Fruit fly (Drosophila melanogaster): ENCODE data around the gene CG7573.
A peak's percentile ranks its signal among the peaks of the same experiment; 100 is the strongest.

CG7573 gene

DNA sequence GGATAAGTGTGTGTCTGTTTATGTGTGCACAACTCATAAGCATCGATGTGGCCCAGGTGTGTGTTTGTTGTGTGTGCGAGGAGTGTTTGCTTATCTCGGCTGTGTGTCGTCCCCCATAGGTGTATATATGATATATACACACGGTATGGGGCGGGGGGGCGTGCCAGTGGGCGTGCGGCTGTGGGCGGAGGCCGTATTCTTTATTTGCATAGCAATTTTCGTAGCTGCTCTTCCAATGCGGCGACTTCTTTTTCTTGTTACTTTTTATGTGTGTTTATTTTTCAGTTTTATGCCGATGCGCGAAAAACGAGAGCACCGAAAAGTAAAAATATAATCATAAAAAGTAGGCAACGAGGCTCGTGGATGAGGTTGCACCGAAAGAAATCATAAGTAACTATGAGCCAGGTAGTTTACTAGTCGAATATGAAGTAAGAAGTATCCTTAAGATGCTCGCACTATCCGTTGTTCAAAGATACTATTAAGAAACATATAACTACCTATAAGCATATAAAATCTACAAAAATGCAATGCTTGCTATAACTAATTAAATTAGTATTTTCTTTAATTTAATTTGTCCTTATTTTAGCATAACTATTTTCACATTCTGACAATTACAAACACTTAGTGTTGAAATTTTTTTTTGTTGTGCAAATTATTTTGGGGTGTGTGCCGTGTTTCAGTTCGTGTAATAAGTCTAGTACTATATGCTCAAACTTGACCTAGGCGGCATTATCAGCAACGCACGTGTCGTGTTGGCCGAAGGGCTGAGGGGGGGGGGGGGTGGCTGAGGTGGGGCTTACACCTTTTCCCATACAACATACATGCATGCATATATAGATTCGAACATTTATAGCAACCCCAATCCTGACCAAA, 32.9 kb upstream of the CG7573 start (continued):
- TF ChIP-seq CG10321 (GFP tag; IDR thresholded peaks at IDR 0.05) (0 out of 2 replicates have a peak, but pooled peaks have one; percentile 21), BtbVII (GFP tag; optimal IDR thresholded peaks at IDR 0.05) (no peak), sisA (GFP tag; IDR thresholded peaks at IDR 0.05) (no peak), amos (GFP tag; IDR thresholded peaks at IDR 0.05; ENCODE audit: partially characterized antibody) (no peak), Hand (GFP tag; optimal IDR thresholded peaks at IDR 0.05) (peak; percentile 27), CG31441 (GFP tag; IDR thresholded peaks at IDR 0.05) (0 out of 2 replicates have a peak, but pooled peaks have one; percentile 15), dmrt11E (tag; optimal IDR thresholded peaks at IDR 0.05) (peak; percentile 20), psq (GFP tag; optimal IDR thresholded peaks at IDR 0.05) (no peak), CG17568 (GFP tag; optimal IDR thresholded peaks at IDR 0.05) (no peak), ATbp (GFP tag; optimal IDR thresholded peaks at IDR 0.05) (no peak), cas (GFP tag; IDR thresholded peaks at IDR 0.05) (no peak), CG2875 (GFP tag; optimal IDR thresholded peaks at IDR 0.05) (no peak), CG7987 (GFP tag; optimal IDR thresholded peaks at IDR 0.05) (no peak), CG1233 (GFP tag; optimal IDR thresholded peaks at IDR 0.05) (no peak), CG6791 (GFP tag; IDR thresholded peaks at IDR 0.05; ENCODE audit: partially characterized antibody) (no peak), lmd (GFP tag; IDR thresholded peaks at IDR 0.05) (no peak), onecut (GFP tag; IDR thresholded peaks at IDR 0.05) (no peak), Nf-YC (tag; optimal IDR thresholded peaks at IDR 0.05) (no peak), CG5953 (GFP tag; IDR thresholded peaks at IDR 0.05) (peak; percentile 50; the same call in 1 of the 2 replicates), fd96Cb (tag; optimal IDR thresholded peaks at IDR 0.05) (peak; percentile 2), Ada2b (GFP tag; IDR thresholded peaks at IDR 0.05) (no peak), CG31388 (GFP tag; optimal IDR thresholded peaks at IDR 0.05) (no peak), CG9876 (GFP tag; optimal IDR thresholded peaks at IDR 0.05) (no peak), CG17829 (tag; optimal IDR thresholded peaks at IDR 0.05) (no peak), Ets65A (GFP tag) (no peak), CG3838 (GFP tag; optimal IDR thresholded peaks at IDR 0.05) (no peak), zen2 (GFP tag; IDR thresholded peaks at IDR 0.05; ENCODE audit: partially characterized antibody) (no peak), CG9932 (GFP tag; IDR thresholded peaks at IDR 0.05) (peak; percentile 41), pum (GFP tag; optimal IDR thresholded peaks at IDR 0.05) (no peak), Opbp (GFP tag; IDR thresholded peaks at IDR 0.05; ENCODE audit: partially characterized antibody) (no peak), ftz-f1 (GFP tag; optimal IDR thresholded peaks at IDR 0.05) (no peak), grn (GFP tag; optimal IDR thresholded peaks at IDR 0.05) (no peak), CG10979 (tag; optimal IDR thresholded peaks at IDR 0.05) (peak; percentile 14), CG17361 (GFP tag; IDR thresholded peaks at IDR 0.05) (0 out of 3 replicates have a peak, but pooled peaks have one; percentile 12), CG14965 (GFP tag; optimal IDR thresholded peaks at IDR 0.05; ENCODE audit: borderline replicate concordance) (no peak), MBD-R2 (GFP tag; IDR thresholded peaks at IDR 0.05) (no peak; the same call in 1 of the 2 replicates), aop (GFP tag; IDR thresholded peaks at IDR 0.05) (no peak), tin (GFP tag; optimal IDR thresholded peaks at IDR 0.05) (no peak), CG5245 (GFP tag; optimal IDR thresholded peaks at IDR 0.05) (no peak), corto (GFP tag; optimal IDR thresholded peaks at IDR 0.05) (no peak), ttk (GFP tag; IDR thresholded peaks at IDR 0.05) (no peak), Awh (GFP tag; IDR thresholded peaks at IDR 0.05) (0 out of 2 replicates have a peak, but pooled peaks have one; percentile 19), CG12299 (tag; optimal IDR thresholded peaks at IDR 0.05) (no peak), CG12071 (GFP tag; optimal IDR thresholded peaks at IDR 0.05) (no peak), phol (tag; optimal IDR thresholded peaks at IDR 0.05) (peak; percentile 47), Meics (GFP tag; optimal IDR thresholded peaks at IDR 0.05) (peak; percentile 34), Dll (GFP tag; IDR thresholded peaks at IDR 0.05; ENCODE audit: partially characterized antibody) (no peak), pan (optimal IDR thresholded peaks at IDR 0.05) (no peak), pan (GFP tag; optimal IDR thresholded peaks at IDR 0.05 in 1 of 2, IDR thresholded peaks at IDR 0.05 in 1 of 2) (peak in 1 of 2 experiments; percentile 12)

Data from whole organism, embryonic.